Fruit fly (Drosophila melanogaster) whole organism, pupa: ENCODE results near the gene Chs2.
A peak's percentile ranks its signal among the peaks of the same experiment; 100 is the strongest.

Experiments
- CG13204 ChIP-seq: fragments of 200-800 bp; sonication (Bioruptor generic); optimal IDR thresholded peaks from 2 replicates; lab custom pipeline; 2018; ENCODE audit warnings: missing biosample characterization, mild to moderate bottlenecking, missing genetic modification characterization, moderate library complexity
- CG17806 ChIP-seq: fragments of 200-800 bp; sonication (Bioruptor generic); optimal IDR thresholded peaks from 2 replicates; lab custom pipeline; 2018; ENCODE audit warnings: missing biosample characterization, mild to moderate bottlenecking, missing genetic modification characterization, moderate library complexity
- CG32121 ChIP-seq: fragments of 200-800 bp; sonication (Bioruptor generic); IDR thresholded peaks from 2 replicates; pipeline ENCODE4 v1.3.6; 2022; ENCODE audit warnings: missing biosample characterization, missing genetic modification characterization
- CG9948 ChIP-seq: fragments of 200-800 bp; sonication (Bioruptor generic); optimal IDR thresholded peaks from 2 replicates; lab custom pipeline; 2018; ENCODE audit warnings: missing biosample characterization, mild to moderate bottlenecking, missing genetic modification characterization, moderate library complexity
- D1 ChIP-seq: fragments of 200-800 bp; sonication (Bioruptor generic); optimal IDR thresholded peaks from 2 replicates; lab custom pipeline; 2018; ENCODE audit warnings: missing biosample characterization, mild to moderate bottlenecking, missing genetic modification characterization, moderate library complexity
- EcR ChIP-seq: fragments of 200-800 bp; sonication (Bioruptor generic); optimal IDR thresholded peaks from 3 replicates; lab custom pipeline; 2019; ENCODE audit warnings: missing biosample characterization, missing genetic modification characterization, mild to moderate bottlenecking, moderate library complexity, missing genetic modification reagents
- Pif1B ChIP-seq: fragments of 200-800 bp; sonication (Bioruptor generic); optimal IDR thresholded peaks from 3 replicates; lab custom pipeline; 2016; ENCODE audit warnings: missing biosample characterization, missing genetic modification characterization
- Snoo ChIP-seq: fragments of 200-800 bp; sonication (Bioruptor generic); optimal IDR thresholded peaks from 3 replicates; lab custom pipeline; 2017; ENCODE audit warnings: missing biosample characterization, mild to moderate bottlenecking, missing genetic modification characterization, inconsistent platforms
- rn ChIP-seq: fragments of 200-800 bp; sonication (Bioruptor generic); IDR thresholded peaks from 2 replicates; pipeline ENCODE4 v1.3.6; 2022; ENCODE audit warnings: missing biosample characterization, missing genetic modification characterization

dm6 chr3L:21930179-21930578, 32.0 kb upstream of the Chs2 start:
- no peak for TF ChIP-seq CG17806 (tag; lab: Kevin White, UChicago)
- TF ChIP-seq Pif1B (GFP tag; lab: Kevin White, UChicago), result no peak
- TF ChIP-seq CG9948 (tag; lab: Kevin White, UChicago), result no peak
- no peak for TF ChIP-seq rn (GFP tag; lab: Robert Waterston, UW)
- no peak for TF ChIP-seq CG32121 (GFP tag; lab: Robert Waterston, UW)
- no peak for TF ChIP-seq CG13204 (GFP tag; lab: Kevin White, UChicago)
- TF ChIP-seq Snoo, result no peak
- TF ChIP-seq EcR (GFP tag; lab: Kevin White, UChicago), result peak; percentile 28
- TF ChIP-seq D1 (tag; lab: Kevin White, UChicago), result no peak
